Fruit fly (Drosophila melanogaster) Kc167 (cell line): Measurements from ENCODE around the gene Nepl9.

Experiments
- Myc ChIP-seq: fragments of >200 bp; optimal IDR thresholded peaks from 2 replicates; lab custom pipeline; 2017; ENCODE audit warnings: missing external identifiers
- Sin3A ChIP-seq: fragments of >200 bp; optimal IDR thresholded peaks from 2 replicates; lab custom pipeline; 2018; ENCODE audit warnings: missing external identifiers
- h ChIP-seq: fragments of >200 bp; optimal IDR thresholded peaks from 3 replicates; lab custom pipeline; 2018; ENCODE audit warnings: missing external identifiers
- insv ChIP-seq: fragments of >200 bp; optimal IDR thresholded peaks from 3 replicates; lab custom pipeline; 2018; ENCODE audit warnings: missing external identifiers
- psq ChIP-seq: fragments of >200 bp; optimal IDR thresholded peaks from 2 replicates; lab custom pipeline; 2017; ENCODE audit warnings: missing external identifiers
- ttk ChIP-seq: sonication (Bioruptor generic); optimal IDR thresholded peaks from 2 replicates; lab custom pipeline; 2017; ENCODE audit warnings: missing external identifiers

The Nepl9 gene

DNA sequence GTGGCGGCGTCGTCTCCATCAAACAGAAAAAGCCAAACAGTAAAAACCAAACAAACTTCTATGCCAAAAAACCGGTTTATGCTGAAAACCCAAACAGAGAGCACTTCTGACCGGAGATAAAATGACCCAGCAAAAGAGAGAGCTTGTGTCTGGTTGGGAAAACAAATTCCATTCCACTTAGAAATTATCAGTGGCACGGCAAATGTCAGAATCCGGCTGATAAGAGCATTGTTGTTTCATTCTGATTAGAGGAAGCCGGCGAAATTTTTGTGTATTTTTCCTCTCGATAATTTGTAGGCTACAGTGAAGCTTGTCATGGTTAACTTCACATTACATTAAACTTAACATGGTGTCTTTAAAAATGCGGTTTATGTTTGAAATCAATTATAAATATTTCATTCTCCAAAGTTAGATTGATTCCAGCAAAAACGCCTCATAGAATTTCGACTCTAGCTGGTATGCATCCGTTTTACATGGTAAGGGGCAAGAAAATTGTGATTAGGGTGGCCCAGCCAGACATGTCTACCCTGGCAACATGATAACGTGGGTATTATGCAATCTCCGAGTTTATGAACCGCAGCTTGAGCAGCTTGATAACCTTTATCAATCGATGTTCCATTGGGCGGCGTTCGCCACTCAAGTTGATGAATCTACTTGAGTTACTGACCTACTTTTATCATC, 19.5 kb downstream of the Nepl9 start:
- TF ChIP-seq insv (lab: Kevin White, UChicago) = no peak
- no peak for TF ChIP-seq ttk
- TF ChIP-seq Myc = no peak
- TF ChIP-seq psq (lab: Kevin White, UChicago) = no peak
- no peak for TF ChIP-seq Sin3A (lab: Kevin White, UChicago)
- TF ChIP-seq h (lab: Kevin White, UChicago) = no peak

DNA sequence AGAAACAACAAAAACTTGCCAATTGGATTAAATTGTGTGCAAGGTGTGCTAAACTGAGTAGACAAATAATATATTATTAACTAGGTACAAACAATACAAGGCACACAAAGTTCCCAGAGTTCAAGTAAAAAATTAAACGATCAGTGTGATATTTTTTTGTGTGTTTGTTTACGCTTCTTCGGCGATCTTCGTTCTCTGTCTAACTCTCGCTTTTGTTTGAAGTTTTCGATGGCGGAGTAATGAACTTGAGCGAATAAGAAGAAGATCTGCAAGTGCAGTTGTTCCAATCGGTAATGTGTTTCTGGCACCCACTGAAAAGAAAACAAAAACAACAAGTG, 20.3 kb downstream of the Nepl9 start:
- no peak for TF ChIP-seq ttk
- no peak for TF ChIP-seq Myc
- no peak for TF ChIP-seq Sin3A (lab: Kevin White, UChicago)
- no peak for TF ChIP-seq h (lab: Kevin White, UChicago)
- no peak for TF ChIP-seq insv (lab: Kevin White, UChicago)
- no peak for TF ChIP-seq psq (lab: Kevin White, UChicago)

- TF ChIP-seq ttk (no peak), Myc (no peak), insv (lab: Kevin White, UChicago) (no peak), psq (lab: Kevin White, UChicago) (no peak), Sin3A (lab: Kevin White, UChicago) (no peak), h (lab: Kevin White, UChicago) (no peak)
These were observed 20.9 kb downstream of the Nepl9 start, which contains the start of gene mdy for dm6 chr2L:16815989-16816749. mdy (plus strand) TSS chr2L:16816660.

DNA sequence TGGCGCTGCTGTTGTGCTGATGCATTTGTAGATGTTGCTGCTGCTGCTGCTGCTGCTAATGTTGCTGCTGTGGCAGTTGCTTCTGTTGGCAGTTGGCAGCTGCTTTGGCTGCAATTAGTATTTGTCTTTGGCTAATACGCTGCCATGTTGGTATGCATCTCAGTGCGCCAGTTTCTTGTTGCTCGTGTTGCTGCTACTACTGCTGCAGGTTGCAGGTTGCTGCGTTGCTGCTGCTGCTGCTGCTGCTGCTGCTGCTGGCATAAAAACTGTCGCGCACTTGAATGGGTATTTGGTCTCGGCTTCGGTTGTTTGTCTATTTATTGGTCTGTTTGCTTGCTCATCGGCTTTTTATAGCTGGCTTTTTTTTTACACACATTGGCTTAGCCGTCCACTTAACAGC, 28.3 kb downstream of the Nepl9 start:
- TF ChIP-seq ttk = no peak
- TF ChIP-seq Myc = no peak
- TF ChIP-seq psq (lab: Kevin White, UChicago) = no peak
- TF ChIP-seq h (lab: Kevin White, UChicago) = no peak

dm6 chr2L:16804376-16804934, 32.6 kb downstream of the Nepl9 start, which contains the start of gene CG13272:
CG13272 (plus strand) TSS chr2L:16804884.
- TF ChIP-seq psq (lab: Kevin White, UChicago) = no peak
- TF ChIP-seq ttk = no peak
- TF ChIP-seq h (lab: Kevin White, UChicago) = no peak
- TF ChIP-seq Sin3A (lab: Kevin White, UChicago) = no peak
- no peak for TF ChIP-seq Myc
- no peak for TF ChIP-seq insv (lab: Kevin White, UChicago)

DNA sequence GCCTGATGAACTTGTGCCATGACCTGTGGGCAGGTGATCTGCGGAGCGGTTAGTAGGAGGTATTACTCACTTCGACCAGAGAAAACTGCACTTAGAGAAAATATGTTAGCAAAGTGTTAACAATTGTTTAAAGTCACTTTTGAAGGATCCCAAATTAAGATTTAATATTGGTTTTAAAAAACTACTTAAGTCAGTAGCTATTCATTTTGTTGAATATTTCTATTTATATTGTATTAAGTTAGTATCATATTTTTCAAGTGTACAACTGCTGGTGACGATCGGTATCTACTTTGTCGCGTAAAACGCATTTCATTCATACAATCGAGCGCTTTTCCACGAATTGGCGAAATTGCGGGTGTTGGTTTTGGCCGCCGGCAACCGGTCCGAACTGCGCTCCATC, 33.4 kb downstream of the Nepl9 start:
- TF ChIP-seq h (lab: Kevin White, UChicago) (no peak), Sin3A (lab: Kevin White, UChicago) (no peak)

DNA sequence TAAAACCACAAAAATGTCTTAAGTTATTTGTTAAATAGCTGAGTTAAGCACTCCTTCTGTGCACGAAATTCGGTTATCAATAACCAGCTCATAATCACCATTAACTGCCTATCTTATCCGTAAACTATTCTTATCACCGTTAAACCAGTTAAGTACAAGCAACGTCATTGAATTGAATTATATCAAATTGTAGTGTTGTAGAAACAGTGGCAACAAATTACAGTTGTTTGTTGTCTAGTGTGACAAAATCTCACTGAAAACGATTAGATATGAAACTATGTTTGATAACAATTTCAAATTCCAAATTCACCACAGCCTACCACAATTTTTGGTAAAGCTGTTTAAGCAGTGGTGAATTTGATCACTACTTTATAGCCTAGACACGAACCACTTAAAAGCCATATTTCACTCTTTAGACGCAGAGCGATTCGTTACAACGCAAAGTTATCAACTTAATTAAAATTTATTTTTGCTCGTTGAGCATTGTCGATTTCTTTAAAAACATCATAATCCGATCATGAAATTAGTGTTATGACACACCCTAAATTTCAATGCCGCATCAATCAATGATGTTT, 35.4 kb downstream of the Nepl9 start:
- TF ChIP-seq Sin3A (lab: Kevin White, UChicago) (no peak), h (lab: Kevin White, UChicago) (no peak), psq (lab: Kevin White, UChicago) (no peak), Myc (no peak), insv (lab: Kevin White, UChicago) (no peak)

- no peak for TF ChIP-seq Myc
- TF ChIP-seq h (lab: Kevin White, UChicago) = no peak
- no peak for TF ChIP-seq ttk
- no peak for TF ChIP-seq psq (lab: Kevin White, UChicago)
- TF ChIP-seq Sin3A (lab: Kevin White, UChicago) = no peak
- no peak for TF ChIP-seq insv (lab: Kevin White, UChicago)
These were observed 37.6 kb downstream of the Nepl9 start for dm6 chr2L:16799496-16799895.

DNA sequence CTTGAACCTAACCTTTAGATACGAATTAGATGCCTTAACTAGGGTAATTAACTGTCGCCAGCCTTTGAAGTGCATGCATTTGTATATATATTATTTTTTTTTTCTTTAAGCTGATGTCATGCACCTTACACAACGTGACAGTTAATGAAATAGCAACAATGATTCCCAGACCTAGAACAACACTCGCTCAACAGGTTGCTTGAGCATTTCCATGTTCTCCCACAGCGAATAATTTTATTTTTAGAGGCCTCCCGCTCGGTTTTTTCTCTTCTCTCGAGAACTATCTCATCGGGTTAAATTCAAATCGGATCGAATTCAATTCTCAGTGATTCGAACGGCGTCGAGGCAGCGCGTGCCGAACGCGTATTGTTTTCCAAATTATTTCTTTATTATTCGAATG, 38.4 kb downstream of the Nepl9 start, which contains the start of gene Ugt37D1:
Ugt37D1 (plus strand) TSS at position 321 of the 400 bp plus-strand sequence.
- no peak for TF ChIP-seq ttk
- TF ChIP-seq h (lab: Kevin White, UChicago) = no peak
- no peak for TF ChIP-seq insv (lab: Kevin White, UChicago)
- no peak for TF ChIP-seq psq (lab: Kevin White, UChicago)
- TF ChIP-seq Myc = no peak
- no peak for TF ChIP-seq Sin3A (lab: Kevin White, UChicago)

DNA sequence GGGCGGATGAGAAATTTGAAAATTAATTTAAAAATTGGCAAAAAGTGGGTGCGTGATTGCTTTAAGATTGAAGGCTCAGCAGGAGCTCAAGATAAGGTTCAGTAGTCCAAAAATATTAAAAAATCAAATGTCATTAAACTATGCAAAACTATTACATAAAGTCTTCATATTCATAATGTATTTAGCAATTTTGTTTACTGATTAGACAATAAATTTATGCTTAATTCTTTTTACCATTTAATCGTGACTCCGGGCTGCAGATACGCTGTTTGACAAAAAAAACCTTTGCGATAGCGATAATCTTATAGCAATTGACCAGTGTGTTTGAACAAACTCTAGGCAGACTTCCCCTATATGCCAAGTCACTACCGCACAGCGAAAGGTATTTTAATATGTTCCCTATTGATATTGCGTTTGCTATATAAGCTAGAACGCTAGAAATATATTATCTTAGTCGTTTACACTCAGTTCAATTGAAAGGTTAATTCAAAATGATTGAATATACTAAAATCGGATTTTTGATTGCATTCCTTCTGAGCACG, 40.9 kb downstream of the Nepl9 start, which contains the start of gene Ugt37E1:
Ugt37E1 (plus strand) TSS at position 492 of the 542 bp plus-strand sequence.
- TF ChIP-seq Myc (no peak), insv (lab: Kevin White, UChicago) (no peak), psq (lab: Kevin White, UChicago) (no peak), h (lab: Kevin White, UChicago) (no peak), ttk (no peak), Sin3A (lab: Kevin White, UChicago) (no peak)

DNA sequence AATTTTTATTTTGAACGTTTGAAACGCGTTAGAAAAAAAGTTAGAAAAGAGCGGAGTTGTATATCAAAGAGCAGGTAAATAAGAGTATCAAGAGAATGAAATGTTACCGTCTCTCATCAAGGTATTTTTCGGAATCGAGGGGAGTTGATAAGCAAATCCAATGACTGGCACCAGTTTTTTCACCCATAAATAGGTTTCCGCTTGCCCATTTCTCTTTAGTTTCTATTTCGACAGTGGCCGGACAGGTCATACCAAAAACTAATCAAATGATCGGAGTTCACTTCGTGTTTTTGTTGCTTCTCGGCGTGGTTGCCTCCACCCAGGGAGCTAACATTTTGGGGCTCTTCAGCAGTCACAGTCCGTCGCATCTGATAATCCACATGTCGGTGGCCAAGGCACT, 43.1 kb downstream of the Nepl9 start, which contains the start of gene Ugt37C2:
Ugt37C2 (plus strand) TSS at position 242 of the 400 bp plus-strand sequence.
- no peak for TF ChIP-seq h (lab: Kevin White, UChicago)
- no peak for TF ChIP-seq Myc
- TF ChIP-seq Sin3A (lab: Kevin White, UChicago) = no peak
- TF ChIP-seq psq (lab: Kevin White, UChicago) = no peak
- no peak for TF ChIP-seq ttk
- no peak for TF ChIP-seq insv (lab: Kevin White, UChicago)
